Fruit fly (Drosophila melanogaster) whole organism, embryonic: ENCODE results near the gene Rab18.

Experiments
- Ada2b ChIP-seq: fragments of 200-800 bp; sonication (Bioruptor generic); IDR thresholded peaks from 2 replicates; pipeline ENCODE4 v1.3.6; 2022; ENCODE audit warnings: missing biosample characterization, missing genetic modification characterization
- CG10209 ChIP-seq: fragments of 200-800 bp; sonication (Bioruptor generic); optimal IDR thresholded peaks from 3 replicates; lab custom pipeline; 2017; ENCODE audit warnings: missing biosample characterization, mild to moderate bottlenecking, missing genetic modification characterization, missing genetic modification reagents
- CG10462 ChIP-seq: fragments of 200-800 bp; sonication (Bioruptor generic); optimal IDR thresholded peaks from 2 replicates; lab custom pipeline; 2016; ENCODE audit warnings: missing biosample characterization, missing genetic modification characterization
- CG11560 ChIP-seq: fragments of 200-800 bp; sonication (Bioruptor generic); IDR thresholded peaks from 3 replicates; pipeline ENCODE4 v1.3.6; 2022; ENCODE audit warnings: missing biosample characterization, missing genetic modification characterization
- CG11696 ChIP-seq: fragments of 200-800 bp; sonication (Bioruptor generic); IDR thresholded peaks from 2 replicates; pipeline ENCODE4 v1.3.6; 2022; ENCODE audit warnings: missing biosample characterization, missing genetic modification characterization
- CG12155 ChIP-seq: fragments of 200-800 bp; sonication (Bioruptor generic); optimal IDR thresholded peaks from 3 replicates; lab custom pipeline; 2016; ENCODE audit warnings: missing biosample characterization, missing genetic modification characterization
- CG12942 ChIP-seq: fragments of 200-800 bp; sonication (Bioruptor generic); optimal IDR thresholded peaks from 3 replicates; lab custom pipeline; 2016; ENCODE audit warnings: missing biosample characterization, missing genetic modification characterization
- CG13287 ChIP-seq: fragments of 200-800 bp; sonication (Bioruptor generic); IDR thresholded peaks from 2 replicates; pipeline ENCODE4 v1.3.6; 2022; ENCODE audit warnings: missing biosample characterization, missing genetic modification characterization; ENCODE audit not compliant: partially characterized antibody
- CG13624 ChIP-seq: fragments of 200-800 bp; sonication (Bioruptor generic); optimal IDR thresholded peaks from 2 replicates; lab custom pipeline; 2016; ENCODE audit warnings: missing biosample characterization, missing genetic modification characterization
- CG13894 ChIP-seq: fragments of 200-800 bp; sonication (Bioruptor generic); optimal IDR thresholded peaks from 3 replicates; lab custom pipeline; 2018; ENCODE audit warnings: missing biosample characterization, mild to moderate bottlenecking, missing genetic modification characterization, moderate library complexity
- CG14667 ChIP-seq: fragments of 200-800 bp; sonication (Bioruptor generic); IDR thresholded peaks from 2 replicates; pipeline ENCODE4 v1.3.6; 2022; ENCODE audit warnings: missing biosample characterization, missing genetic modification characterization
- CG15601 ChIP-seq: fragments of 200-800 bp; sonication (Bioruptor generic); optimal IDR thresholded peaks from 3 replicates; lab custom pipeline; 2019; ENCODE audit warnings: missing biosample characterization, mild to moderate bottlenecking, missing genetic modification characterization, moderate library complexity
- CG16779 ChIP-seq: fragments of 200-800 bp; sonication (Bioruptor generic); IDR thresholded peaks from 2 replicates; pipeline ENCODE4 v1.3.6; 2022; ENCODE audit warnings: missing biosample characterization, missing genetic modification characterization
- CG17186 ChIP-seq: fragments of 200-800 bp; sonication (Bioruptor generic); optimal IDR thresholded peaks from 3 replicates; lab custom pipeline; 2017; ENCODE audit warnings: missing biosample characterization, missing genetic modification reagents, missing genetic modification characterization
- CG18011 ChIP-seq: fragments of 200-800 bp; sonication (Bioruptor generic); optimal IDR thresholded peaks from 2 replicates; lab custom pipeline; 2017; ENCODE audit warnings: missing biosample characterization, missing genetic modification characterization, mild to moderate bottlenecking, moderate library complexity, missing genotype
- CG1832 ChIP-seq: fragments of 200-800 bp; sonication (Bioruptor generic); optimal IDR thresholded peaks from 2 replicates; lab custom pipeline; 2017; ENCODE audit warnings: missing biosample characterization, mild to moderate bottlenecking, missing genetic modification characterization, inconsistent platforms
- CG3281 ChIP-seq: fragments of 200-800 bp; sonication (Bioruptor generic); optimal IDR thresholded peaks from 3 replicates; lab custom pipeline; 2017; ENCODE audit warnings: missing biosample characterization, mild to moderate bottlenecking, missing genetic modification characterization
- CG42726 ChIP-seq: fragments of 200-800 bp; sonication (Bioruptor generic); IDR thresholded peaks from 2 replicates; pipeline ENCODE4 v1.3.6; 2022; ENCODE audit warnings: missing biosample characterization, missing genetic modification characterization; ENCODE audit not compliant: partially characterized antibody
- CG5953 ChIP-seq: fragments of 200-800 bp; sonication (Bioruptor generic); IDR thresholded peaks from 2 replicates; pipeline ENCODE4 v1.3.6; 2022; ENCODE audit warnings: missing biosample characterization, missing genetic modification characterization
- CG6254 ChIP-seq: fragments of 200-800 bp; sonication (Bioruptor generic); optimal IDR thresholded peaks from 3 replicates; lab custom pipeline; 2017; ENCODE audit warnings: mild to moderate bottlenecking, missing biosample characterization, missing genetic modification reagents, missing genetic modification characterization
- CG6272 ChIP-seq: fragments of 200-800 bp; sonication (Bioruptor generic); IDR thresholded peaks from 2 replicates; pipeline ENCODE4 v1.3.6; 2022; ENCODE audit warnings: missing biosample characterization, missing genetic modification characterization
- CG6854 ChIP-seq: fragments of 200-800 bp; sonication (Bioruptor generic); optimal IDR thresholded peaks from 3 replicates; lab custom pipeline; 2017; ENCODE audit warnings: missing biosample characterization, mild to moderate bottlenecking, missing genetic modification characterization
- CG7786 ChIP-seq: fragments of 200-800 bp; sonication (Bioruptor generic); optimal IDR thresholded peaks from 2 replicates; lab custom pipeline; 2016; ENCODE audit warnings: missing biosample characterization, missing genetic modification characterization
- CG8281 ChIP-seq: fragments of 200-800 bp; sonication (Bioruptor generic); optimal IDR thresholded peaks from 2 replicates; lab custom pipeline; 2018; ENCODE audit warnings: missing biosample characterization, mild to moderate bottlenecking, missing genetic modification characterization, moderate library complexity
- CG9215 ChIP-seq: fragments of 200-800 bp; sonication (Bioruptor generic); IDR thresholded peaks from 2 replicates; pipeline ENCODE4 v1.3.6; 2022; ENCODE audit warnings: missing biosample characterization, missing genetic modification characterization
- Dip2 ChIP-seq: fragments of 200-800 bp; sonication (Bioruptor generic); IDR thresholded peaks from 2 replicates; pipeline ENCODE4 v1.3.6; 2022; ENCODE audit warnings: missing biosample characterization, missing genetic modification characterization
- Doc3 ChIP-seq: fragments of 200-800 bp; sonication (Bioruptor generic); IDR thresholded peaks from 3 replicates; pipeline ENCODE4 v1.3.6; 2022; ENCODE audit warnings: missing biosample characterization, missing genetic modification characterization; ENCODE audit not compliant: partially characterized antibody
- Fer1 ChIP-seq: fragments of 200-800 bp; sonication (Bioruptor generic); optimal IDR thresholded peaks from 2 replicates; lab custom pipeline; 2017; ENCODE audit warnings: missing biosample characterization, mild to moderate bottlenecking, missing genetic modification characterization
- HmgZ ChIP-seq: fragments of 200-800 bp; sonication (Bioruptor generic); optimal IDR thresholded peaks from 2 replicates; lab custom pipeline; 2018; ENCODE audit warnings: missing biosample characterization, mild to moderate bottlenecking, missing genetic modification characterization
- MESR4 ChIP-seq: fragments of 200-800 bp; sonication (Bioruptor generic); optimal IDR thresholded peaks from 2 replicates; lab custom pipeline; 2018; ENCODE audit warnings: missing biosample characterization, mild to moderate bottlenecking, missing genetic modification characterization, moderate library complexity
- MTF-1 ChIP-seq: fragments of 200-800 bp; sonication (Bioruptor generic); optimal IDR thresholded peaks from 2 replicates; lab custom pipeline; 2018; ENCODE audit warnings: missing biosample characterization, mild to moderate bottlenecking, missing genetic modification characterization, borderline replicate concordance
- NK7.1 ChIP-seq: fragments of 200-800 bp; sonication (Bioruptor generic); optimal IDR thresholded peaks from 3 replicates; lab custom pipeline; 2016; ENCODE audit warnings: missing biosample characterization, missing genetic modification characterization
- Nf-YA ChIP-seq: fragments of 200-800 bp; sonication (Bioruptor generic); IDR thresholded peaks from 2 replicates; pipeline ENCODE4 v1.3.6; 2022; ENCODE audit warnings: missing biosample characterization, missing genetic modification characterization
- Optix ChIP-seq: fragments of 200-800 bp; sonication (Bioruptor generic); IDR thresholded peaks from 3 replicates; pipeline ENCODE4 v1.3.6; 2022; ENCODE audit warnings: missing biosample characterization, missing genetic modification characterization
- Six4 ChIP-seq: fragments of 200-800 bp; sonication (Bioruptor generic); optimal IDR thresholded peaks from 2 replicates; lab custom pipeline; 2016; ENCODE audit warnings: missing biosample characterization, missing genetic modification characterization
- al ChIP-seq: fragments of 200-800 bp; sonication (Bioruptor generic); IDR thresholded peaks from 2 replicates; pipeline ENCODE4 v1.3.6; 2022; ENCODE audit warnings: missing biosample characterization, missing genetic modification characterization
- bbx ChIP-seq: fragments of 200-800 bp; sonication (Bioruptor generic); IDR thresholded peaks from 2 replicates; pipeline ENCODE4 v1.3.6; 2022; ENCODE audit warnings: missing biosample characterization, missing genetic modification characterization; ENCODE audit not compliant: partially characterized antibody
- cas ChIP-seq: fragments of 200-800 bp; sonication (Bioruptor generic); IDR thresholded peaks from 2 replicates; pipeline ENCODE4 v1.3.6; 2022; ENCODE audit warnings: missing biosample characterization, missing genetic modification characterization
- emc ChIP-seq: fragments of 200-800 bp; sonication (Bioruptor generic); optimal IDR thresholded peaks from 2 replicates; lab custom pipeline; 2016; ENCODE audit warnings: missing biosample characterization, missing genetic modification characterization
- fd102C ChIP-seq: fragments of 200-800 bp; sonication (Bioruptor generic); optimal IDR thresholded peaks from 2 replicates; lab custom pipeline; 2018; ENCODE audit warnings: missing biosample characterization, mild to moderate bottlenecking, missing genetic modification characterization, moderate library complexity
- gro ChIP-seq: fragments of 200-800 bp; sonication (Bioruptor generic); optimal IDR thresholded peaks from 2 replicates; lab custom pipeline; 2016; ENCODE audit warnings: missing biosample characterization, missing genetic modification characterization
- gsb ChIP-seq: fragments of 200-800 bp; sonication (Bioruptor generic); IDR thresholded peaks from 2 replicates; pipeline ENCODE4 v1.3.6; 2022; ENCODE audit warnings: missing biosample characterization, missing genetic modification characterization
- h ChIP-seq: fragments of >200 bp; optimal IDR thresholded peaks from 2 replicates; lab custom pipeline; 2017
- luna ChIP-seq: fragments of 200-800 bp; sonication (Bioruptor generic); optimal IDR thresholded peaks from 2 replicates; lab custom pipeline; 2016; ENCODE audit warnings: missing biosample characterization, missing genetic modification characterization
- sc ChIP-seq, 3 experiments: fragments of >200 bp in 2 of 3; fragments of 200-800 bp in 1 of 3; sonication (Bioruptor generic) in 1 of 3; optimal IDR thresholded peaks; 2 replicates in 2 of 3; 3 replicates in 1 of 3; lab custom pipeline; 2017; ENCODE audit warnings: mild to moderate bottlenecking in 1 of 3, missing biosample characterization in 1 of 3, missing genetic modification characterization in 1 of 3, missing genetic modification reagents in 1 of 3
- shn ChIP-seq: fragments of 200-800 bp; sonication (Bioruptor generic); optimal IDR thresholded peaks from 3 replicates; lab custom pipeline; 2016; ENCODE audit warnings: missing biosample characterization, missing genetic modification characterization
- stc ChIP-seq: fragments of 200-800 bp; sonication (Bioruptor generic); IDR thresholded peaks from 2 replicates; pipeline ENCODE4 v1.3.6; 2022; ENCODE audit warnings: missing biosample characterization, missing genetic modification characterization
- tap ChIP-seq: fragments of 200-800 bp; optimal IDR thresholded peaks from 3 replicates; lab custom pipeline; 2019; ENCODE audit warnings: missing biosample characterization, mild to moderate bottlenecking, missing genetic modification characterization, moderate library complexity
- usp ChIP-seq: fragments of >200 bp; optimal IDR thresholded peaks from 2 replicates; lab custom pipeline; 2017; ENCODE audit warnings: missing biosample characterization, missing genetic modification characterization
- wek ChIP-seq: fragments of 200-800 bp; sonication (Bioruptor generic); optimal IDR thresholded peaks from 3 replicates; lab custom pipeline; 2018; ENCODE audit warnings: missing biosample characterization, mild to moderate bottlenecking, missing genetic modification characterization, moderate library complexity
- zfh1 ChIP-seq: fragments of 200-800 bp; sonication (Bioruptor generic); IDR thresholded peaks from 3 replicates; pipeline ENCODE4 v1.3.6; 2022; ENCODE audit warnings: missing biosample characterization, missing genetic modification characterization

Gene Rab18

dm6 chrX:5638588-5638987 lies 33.0 kb downstream of the Rab18 start (continued):
- TF ChIP-seq CG11696 (GFP tag; lab: Robert Waterston, UW) (0 out of 2 replicates have a peak, but pooled peaks have one; percentile 16), al (no peak), stc (GFP tag; lab: Robert Waterston, UW) (no peak; the same call in 1 of the 2 replicates), CG3281 (GFP tag; lab: Kevin White, UChicago) (peak; percentile 57), CG16779 (GFP tag; lab: Robert Waterston, UW) (no peak), CG10462 (GFP tag; lab: Kevin White, UChicago) (peak; percentile 9), CG1832 (GFP tag; lab: Kevin White, UChicago) (no peak), CG9215 (GFP tag; lab: Robert Waterston, UW) (peak; percentile 50; the same call in 1 of the 2 replicates), h (no peak), MESR4 (no peak), CG6854 (GFP tag; lab: Kevin White, UChicago) (peak; percentile 61), CG12155 (GFP tag; lab: Kevin White, UChicago) (peak; percentile 31), sc (optimal IDR thresholded peaks at IDR 0.05; lab: Kevin White, UChicago) (no peak), sc (GFP tag; optimal IDR thresholded peaks at IDR 0.05; lab: Kevin White, UChicago) (no peak), usp (GFP tag; lab: Kevin White, UChicago) (no peak), CG7786 (peak; percentile 61), gsb (GFP tag; lab: Robert Waterston, UW) (no peak), MTF-1 (GFP tag; lab: Kevin White, UChicago) (peak; percentile 35), CG13624 (GFP tag; lab: Kevin White, UChicago) (no peak), gro (peak; percentile 44), CG12942 (GFP tag; lab: Kevin White, UChicago) (no peak), CG8281 (tag; lab: Kevin White, UChicago) (no peak), CG14667 (GFP tag; lab: Robert Waterston, UW) (peak; percentile 53), Ada2b (GFP tag; lab: Robert Waterston, UW) (peak; percentile 53; the same call in 1 of the 2 replicates), CG18011 (GFP tag; lab: Kevin White, UChicago) (no peak), Doc3 (GFP tag; lab: Robert Waterston, UW) (no peak), CG6254 (GFP tag; lab: Kevin White, UChicago) (no peak), luna (GFP tag; lab: Kevin White, UChicago) (no peak), shn (GFP tag; lab: Kevin White, UChicago) (peak; percentile 13), CG11560 (tag; lab: Robert Waterston, UW) (no peak), Fer1 (GFP tag; lab: Kevin White, UChicago) (peak; percentile 83), emc (no peak), tap (tag; lab: Kevin White, UChicago) (peak; percentile 54), CG17186 (GFP tag; lab: Kevin White, UChicago) (no peak), CG13894 (tag; lab: Kevin White, UChicago) (peak; percentile 81), CG5953 (peak; percentile 60), bbx (no peak), CG10209 (GFP tag; lab: Kevin White, UChicago) (peak; percentile 20), Dip2 (GFP tag; lab: Robert Waterston, UW) (no peak), fd102C (no peak), Optix (GFP tag; lab: Robert Waterston, UW) (peak; percentile 76), Six4 (GFP tag; lab: Kevin White, UChicago) (peak; percentile 19), NK7.1 (GFP tag; lab: Kevin White, UChicago) (no peak), CG13287 (GFP tag; lab: Robert Waterston, UW) (no peak), CG6272 (GFP tag; lab: Robert Waterston, UW) (0 out of 2 replicates have a peak, but pooled peaks have one; percentile 23), cas (GFP tag; lab: Robert Waterston, UW) (no peak), Nf-YA (no peak), zfh1 (GFP tag; lab: Robert Waterston, UW) (peak; percentile 65), CG42726 (GFP tag; lab: Robert Waterston, UW) (no peak), wek (GFP tag; lab: Kevin White, UChicago) (no peak), HmgZ (tag; lab: Kevin White, UChicago) (peak; percentile 36), CG15601 (tag; lab: Kevin White, UChicago) (no peak)
